Worm (Caenorhabditis elegans) whole organism, young adult: ENCODE results near the gene sbt-1.

ENCODE experiments used
- C06A6.2 ChIP-seq: fragments of 200-800 bp; sonication (Bioruptor generic); conservative IDR thresholded peaks from 2 replicates; pipeline ENCODE4 v1.3.6; 2022; ENCODE audit warnings: missing genetic modification characterization, missing compliant biosample characterization
- F37B4.10 ChIP-seq: fragments of 200-800 bp; sonication (Bioruptor generic); IDR thresholded peaks from 2 replicates; pipeline ENCODE4 v1.3.6; 2022; ENCODE audit warnings: missing genetic modification characterization, missing compliant biosample characterization
- F49E8.2 ChIP-seq: sonication (generic microtip); optimal IDR thresholded peaks from 3 replicates; lab custom pipeline; 2017; ENCODE audit warnings: missing genetic modification characterization, mild to moderate bottlenecking, missing compliant biosample characterization, antibody characterized with exemption, moderate library complexity; ENCODE audit not compliant: insufficient read depth
- Y53G8AR.9 ChIP-seq: fragments of 200-800 bp; sonication (Bioruptor generic); conservative IDR thresholded peaks from 2 replicates; pipeline ENCODE4 v1.3.6; 2022; ENCODE audit warnings: missing genetic modification reagents, missing genetic modification characterization, missing compliant biosample characterization
- Y95B8A.8 ChIP-seq: fragments of 200-800 bp; sonication (Bioruptor generic); IDR thresholded peaks from 2 replicates; pipeline ENCODE4 v1.3.6; 2022; ENCODE audit warnings: missing genetic modification reagents, missing genetic modification characterization, missing compliant biosample characterization
- akir-1 ChIP-seq: fragments of 200-800 bp; sonication (Bioruptor generic); optimal IDR thresholded peaks from 2 replicates; lab custom pipeline; 2018; ENCODE audit warnings: mild to moderate bottlenecking, missing genetic modification characterization, moderate library complexity, missing compliant biosample characterization
- ceh-40 ChIP-seq: fragments of 200-800 bp; sonication (Bioruptor generic); IDR thresholded peaks from 2 replicates; pipeline ENCODE4 v1.3.6; 2022; ENCODE audit warnings: missing genetic modification characterization, missing compliant biosample characterization
- ceh-58 ChIP-seq: fragments of 200-800 bp; sonication (Bioruptor generic); IDR thresholded peaks from 2 replicates; pipeline ENCODE4 v1.3.6; 2022; ENCODE audit warnings: missing genetic modification characterization, missing compliant biosample characterization
- him-1 ChIP-seq: sonication (generic microtip); optimal IDR thresholded peaks from 2 replicates; lab custom pipeline; 2016; ENCODE audit warnings: missing genotype, missing genetic modification reagents, missing genetic modification characterization, missing compliant biosample characterization
- hlh-12 ChIP-seq: sonication (generic microtip); optimal IDR thresholded peaks from 2 replicates; lab custom pipeline; 2016; ENCODE audit warnings: missing genetic modification characterization, missing compliant biosample characterization
- lin-26 ChIP-seq: fragments of 200-800 bp; sonication (Bioruptor generic); IDR thresholded peaks from 2 replicates; pipeline ENCODE4 v1.3.6; 2022; ENCODE audit warnings: missing genetic modification reagents, missing genetic modification characterization, missing compliant biosample characterization
- nhr-120 ChIP-seq: fragments of 200-800 bp; sonication (Bioruptor generic); IDR thresholded peaks from 2 replicates; pipeline ENCODE4 v1.3.6; 2022; ENCODE audit warnings: missing genetic modification characterization, missing compliant biosample characterization
- snpc-4 ChIP-seq, 5 experiments: fragments of 150-350 bp in 1 of 5; sonication (generic microtip) in 4 of 5; optimal IDR thresholded peaks; 2 replicates each; lab custom pipeline; 2014 to 2018; ENCODE audit warnings: missing genetic modification characterization in 5 of 5, missing biosample characterization in 3 of 5, antibody characterized with exemption in 2 of 5, mild to moderate bottlenecking in 2 of 5, missing compliant biosample characterization in 2 of 5, missing genotype in 2 of 5, moderate library complexity in 2 of 5, missing genetic modification reagents in 1 of 5
- unc-130 ChIP-seq: sonication (generic microtip); optimal IDR thresholded peaks from 2 replicates; lab custom pipeline; 2016; ENCODE audit warnings: missing genetic modification reagents, missing genetic modification characterization, missing compliant biosample characterization

ce11 chrV:20832554-20832963 lies 3.9 kb upstream of the sbt-1 start:
- TF ChIP-seq ceh-40 (GFP tag; lab: Robert Waterston, UW) (no peak), lin-26 (GFP tag; lab: Robert Waterston, UW) (no peak), nhr-120 (GFP tag; lab: Robert Waterston, UW) (no peak), Y95B8A.8 (GFP tag; lab: Robert Waterston, UW) (no peak), him-1 (no peak), Y53G8AR.9 (GFP tag; lab: Robert Waterston, UW) (no peak), snpc-4 (GFP tag; optimal IDR thresholded peaks at IDR 0.05; lab: Kevin White, UChicago) (no peak), snpc-4 (tag; optimal IDR thresholded peaks at IDR 0.05; lab: Kevin White, UChicago) (no peak), F37B4.10 (GFP tag; lab: Robert Waterston, UW) (no peak), C06A6.2 (GFP tag; lab: Robert Waterston, UW) (no peak), hlh-12 (tag; lab: Kevin White, UChicago) (no peak), ceh-58 (GFP tag; lab: Robert Waterston, UW) (no peak), akir-1 (GFP tag; lab: Kevin White, UChicago) (no peak), F49E8.2 (tag; lab: Kevin White, UChicago) (no peak), unc-130 (GFP tag; lab: Kevin White, UChicago) (no peak)
